Fruit fly (Drosophila melanogaster) whole organism, embryonic: ENCODE data around the gene CG34331.

Experiments
- CG11398 ChIP-seq: fragments of 200-800 bp; sonication (Bioruptor generic); optimal IDR thresholded peaks from 2 replicates; lab custom pipeline; 2016; ENCODE audit warnings: missing biosample characterization, missing genetic modification characterization
- CG3726 ChIP-seq: fragments of 200-800 bp; sonication (Bioruptor generic); IDR thresholded peaks from 3 replicates; pipeline ENCODE4, ENCODE4 v1.3.6; 2022; ENCODE audit warnings: missing biosample characterization, missing genetic modification characterization
- CoRest ChIP-seq: fragments of 200-800 bp; sonication (Bioruptor generic); optimal IDR thresholded peaks from 3 replicates; lab custom pipeline; 2018; ENCODE audit warnings: missing biosample characterization, mild to moderate bottlenecking, missing genetic modification characterization, moderate library complexity
- eyg ChIP-seq: fragments of 200-800 bp; sonication (Bioruptor generic); optimal IDR thresholded peaks from 3 replicates; lab custom pipeline; 2016; ENCODE audit warnings: missing biosample characterization, missing genetic modification characterization
- pfk ChIP-seq: fragments of 200-800 bp; sonication (Bioruptor generic); optimal IDR thresholded peaks from 2 replicates; lab custom pipeline; 2018; ENCODE audit warnings: missing biosample characterization, mild to moderate bottlenecking, missing genetic modification characterization, moderate library complexity

dm6 chrX:20162586-20162985 lies 40.3 kb downstream of the CG34331 start:
- TF ChIP-seq CoRest (tag; lab: Kevin White, UChicago): peak; percentile 35
- TF ChIP-seq CG3726 (GFP tag; lab: Robert Waterston, UW): no peak
- peak; percentile 6 for TF ChIP-seq pfk (GFP tag; lab: Kevin White, UChicago)
- no peak for TF ChIP-seq CG11398
- no peak for TF ChIP-seq eyg
